Fruit fly (Drosophila melanogaster) whole organism, embryonic: ENCODE data around the gene CG31525.

Experiments used
- Abd-B ChIP-seq: fragments of 200-800 bp; sonication (Bioruptor generic); optimal IDR thresholded peaks from 2 replicates; lab custom pipeline; 2018; ENCODE audit warnings: missing biosample characterization, mild to moderate bottlenecking, missing genetic modification characterization, moderate library complexity
- CG10267 ChIP-seq: fragments of 200-800 bp; sonication (Bioruptor generic); optimal IDR thresholded peaks from 2 replicates; lab custom pipeline; 2018; ENCODE audit warnings: missing biosample characterization, mild to moderate bottlenecking, missing genetic modification characterization, moderate library complexity
- CG11085 ChIP-seq: fragments of 200-800 bp; sonication (Bioruptor generic); IDR thresholded peaks from 2 replicates; pipeline ENCODE4 v1.3.6; 2022; ENCODE audit warnings: missing biosample characterization, missing genetic modification characterization
- CG11695 ChIP-seq: fragments of 200-800 bp; sonication (Bioruptor generic); IDR thresholded peaks from 3 replicates; pipeline ENCODE4 v1.3.6; 2022; ENCODE audit warnings: missing biosample characterization, missing genetic modification characterization
- CG12071 ChIP-seq: fragments of 200-800 bp; sonication (Bioruptor generic); optimal IDR thresholded peaks from 3 replicates; lab custom pipeline; 2018; ENCODE audit warnings: missing biosample characterization, mild to moderate bottlenecking, missing genetic modification characterization
- CG13424 ChIP-seq: fragments of 200-800 bp; sonication (Bioruptor generic); optimal IDR thresholded peaks from 2 replicates; lab custom pipeline; 2019; ENCODE audit warnings: missing biosample characterization, mild to moderate bottlenecking, missing genetic modification characterization, moderate library complexity
- CG15073 ChIP-seq: fragments of 200-800 bp; sonication (Bioruptor generic); optimal IDR thresholded peaks from 2 replicates; lab custom pipeline; 2016; ENCODE audit warnings: missing biosample characterization, missing genetic modification characterization
- CG1647 ChIP-seq: fragments of 200-800 bp; sonication (Bioruptor generic); optimal IDR thresholded peaks from 3 replicates; lab custom pipeline; 2016; ENCODE audit warnings: missing biosample characterization, missing genetic modification characterization
- CG17568 ChIP-seq: fragments of 200-800 bp; sonication (Bioruptor generic); optimal IDR thresholded peaks from 2 replicates; lab custom pipeline; 2018; ENCODE audit warnings: missing biosample characterization, mild to moderate bottlenecking, missing genetic modification characterization, moderate library complexity
- CG1832 ChIP-seq: fragments of 200-800 bp; sonication (Bioruptor generic); optimal IDR thresholded peaks from 2 replicates; lab custom pipeline; 2017; ENCODE audit warnings: missing biosample characterization, mild to moderate bottlenecking, missing genetic modification characterization, inconsistent platforms
- CG30020 ChIP-seq: fragments of 200-800 bp; optimal IDR thresholded peaks from 2 replicates; lab custom pipeline; 2019; ENCODE audit warnings: missing biosample characterization, mild to moderate bottlenecking, missing genetic modification characterization, moderate library complexity
- CG31441 ChIP-seq: fragments of 200-800 bp; sonication (Bioruptor generic); IDR thresholded peaks from 2 replicates; pipeline ENCODE4 v1.3.6; 2022; ENCODE audit warnings: missing biosample characterization, missing genetic modification characterization
- CG3163 ChIP-seq: fragments of 200-800 bp; sonication (Bioruptor generic); optimal IDR thresholded peaks from 3 replicates; lab custom pipeline; 2016; ENCODE audit warnings: missing biosample characterization, missing genetic modification characterization
- CG32767 ChIP-seq: fragments of 200-800 bp; sonication (Bioruptor generic); IDR thresholded peaks from 2 replicates; pipeline ENCODE4 v1.3.6; 2022; ENCODE audit warnings: missing biosample characterization, missing genetic modification characterization
- CG4328 ChIP-seq: fragments of 200-800 bp; sonication (Bioruptor generic); optimal IDR thresholded peaks from 3 replicates; lab custom pipeline; 2017; ENCODE audit warnings: missing biosample characterization, missing genetic modification reagents, missing genetic modification characterization
- CG4360 ChIP-seq: fragments of 200-800 bp; sonication (Bioruptor generic); IDR thresholded peaks from 2 replicates; pipeline ENCODE4 v1.3.6; 2022; ENCODE audit warnings: missing biosample characterization, missing genetic modification characterization
- CG4820 ChIP-seq: fragments of 200-800 bp; sonication (Bioruptor generic); optimal IDR thresholded peaks from 3 replicates; lab custom pipeline; 2016; ENCODE audit warnings: missing biosample characterization, missing genetic modification characterization
- CG7745 ChIP-seq: fragments of 200-800 bp; sonication (Bioruptor generic); optimal IDR thresholded peaks from 2 replicates; lab custom pipeline; 2018; ENCODE audit warnings: missing biosample characterization, mild to moderate bottlenecking, missing genetic modification characterization, moderate library complexity
- CG7839 ChIP-seq: fragments of 200-800 bp; sonication (Bioruptor generic); optimal IDR thresholded peaks from 3 replicates; lab custom pipeline; 2018; ENCODE audit warnings: missing biosample characterization, mild to moderate bottlenecking, missing genetic modification characterization, moderate library complexity
- CG8765 ChIP-seq: fragments of 200-800 bp; sonication (Bioruptor generic); IDR thresholded peaks from 2 replicates; pipeline ENCODE4 v1.3.6; 2022; ENCODE audit warnings: missing biosample characterization, missing genetic modification characterization
- CG8924 ChIP-seq: fragments of 200-800 bp; optimal IDR thresholded peaks from 3 replicates; lab custom pipeline; 2019; ENCODE audit warnings: missing biosample characterization, mild to moderate bottlenecking, missing genetic modification characterization, moderate library complexity
- CG8944 ChIP-seq: fragments of 200-800 bp; sonication (Bioruptor generic); optimal IDR thresholded peaks from 3 replicates; lab custom pipeline; 2016; ENCODE audit warnings: missing biosample characterization, missing genetic modification characterization
- CG9727 ChIP-seq: fragments of 200-800 bp; sonication (Bioruptor generic); optimal IDR thresholded peaks from 3 replicates; lab custom pipeline; 2017; ENCODE audit warnings: missing biosample characterization, mild to moderate bottlenecking, missing genetic modification characterization
- HLH54F ChIP-seq: fragments of 200-800 bp; sonication (Bioruptor generic); optimal IDR thresholded peaks from 3 replicates; lab custom pipeline; 2016; ENCODE audit warnings: missing biosample characterization, missing genetic modification characterization
- MTF-1 ChIP-seq: fragments of 200-800 bp; sonication (Bioruptor generic); optimal IDR thresholded peaks from 2 replicates; lab custom pipeline; 2018; ENCODE audit warnings: missing biosample characterization, mild to moderate bottlenecking, missing genetic modification characterization, borderline replicate concordance
- Meics ChIP-seq: fragments of 200-800 bp; sonication (Bioruptor generic); optimal IDR thresholded peaks from 2 replicates; lab custom pipeline; 2017; ENCODE audit warnings: missing biosample characterization, mild to moderate bottlenecking, missing genetic modification characterization
- Nf-YA ChIP-seq: fragments of 200-800 bp; sonication (Bioruptor generic); IDR thresholded peaks from 2 replicates; pipeline ENCODE4 v1.3.6; 2022; ENCODE audit warnings: missing biosample characterization, missing genetic modification characterization
- TFAM ChIP-seq: fragments of 200-800 bp; sonication (Bioruptor generic); optimal IDR thresholded peaks from 2 replicates; lab custom pipeline; 2017; ENCODE audit warnings: missing biosample characterization, missing genetic modification characterization, inconsistent platforms
- cas ChIP-seq: fragments of 200-800 bp; sonication (Bioruptor generic); IDR thresholded peaks from 2 replicates; pipeline ENCODE4 v1.3.6; 2022; ENCODE audit warnings: missing biosample characterization, missing genetic modification characterization
- cato ChIP-seq: fragments of 200-800 bp; sonication (Bioruptor generic); optimal IDR thresholded peaks from 2 replicates; lab custom pipeline; 2016; ENCODE audit warnings: missing biosample characterization, missing genetic modification characterization, borderline replicate concordance
- caup ChIP-seq: fragments of 200-800 bp; sonication (Bioruptor generic); optimal IDR thresholded peaks from 3 replicates; lab custom pipeline; 2017; ENCODE audit warnings: missing biosample characterization, mild to moderate bottlenecking, missing genetic modification characterization, moderate library complexity; ENCODE audit not compliant: severe bottlenecking
- danr ChIP-seq: fragments of 200-800 bp; sonication (Bioruptor generic); IDR thresholded peaks from 2 replicates; pipeline ENCODE4 v1.3.6; 2022; ENCODE audit warnings: missing biosample characterization, missing genetic modification characterization
- eyg ChIP-seq: fragments of 200-800 bp; sonication (Bioruptor generic); optimal IDR thresholded peaks from 3 replicates; lab custom pipeline; 2016; ENCODE audit warnings: missing biosample characterization, missing genetic modification characterization
- hkb ChIP-seq, 2 experiments: fragments of 200-800 bp in 1 of 2; fragments of >200 bp in 1 of 2; sonication (Bioruptor generic) in 1 of 2; IDR thresholded peaks in 1 of 2; optimal IDR thresholded peaks in 1 of 2; 2 replicates each; pipeline versions ENCODE4 v1.3.6 to Lab custom; 2017 to 2022; ENCODE audit warnings: missing biosample characterization in 1 of 2, missing genetic modification characterization in 1 of 2
- hth ChIP-seq: fragments of >200 bp; optimal IDR thresholded peaks from 2 replicates; lab custom pipeline; 2017; ENCODE audit warnings: inconsistent platforms
- kay ChIP-seq: fragments of 200-800 bp; sonication (Bioruptor generic); optimal IDR thresholded peaks from 2 replicates; lab custom pipeline; 2016; ENCODE audit warnings: missing biosample characterization, missing genetic modification characterization
- lov ChIP-seq, 2 experiments: fragments of 200-800 bp in 1 of 2; fragments of >200 bp in 1 of 2; sonication (Bioruptor generic) in 1 of 2; IDR thresholded peaks in 1 of 2; optimal IDR thresholded peaks in 1 of 2; 2 replicates in 1 of 2; 3 replicates in 1 of 2; pipeline versions ENCODE4 v1.3.6 to Lab custom; 2017 to 2022; ENCODE audit warnings: missing biosample characterization in 1 of 2, missing genetic modification characterization in 1 of 2
- mld ChIP-seq: fragments of 200-800 bp; sonication (Bioruptor generic); IDR thresholded peaks from 3 replicates; pipeline ENCODE4 v1.3.6; 2022; ENCODE audit warnings: missing biosample characterization, missing genetic modification characterization; ENCODE audit not compliant: partially characterized antibody
- nerfin-2 ChIP-seq: fragments of 200-800 bp; sonication (Bioruptor generic); IDR thresholded peaks from 2 replicates; pipeline ENCODE4 v1.3.6; 2022; ENCODE audit warnings: missing biosample characterization, missing genetic modification characterization; ENCODE audit not compliant: partially characterized antibody
- phol ChIP-seq: fragments of 200-800 bp; sonication (Bioruptor generic); optimal IDR thresholded peaks from 3 replicates; lab custom pipeline; 2018; ENCODE audit warnings: missing biosample characterization, mild to moderate bottlenecking, missing genetic modification characterization, moderate library complexity
- repo ChIP-seq: fragments of 200-800 bp; sonication (Bioruptor generic); optimal IDR thresholded peaks from 2 replicates; lab custom pipeline; 2016; ENCODE audit warnings: missing biosample characterization, missing genetic modification characterization
- sens ChIP-seq: fragments of 200-800 bp; sonication (Bioruptor generic); peaks from one replicate; lab custom pipeline; 2016; ENCODE audit warnings: missing biosample characterization, missing genetic modification characterization
- sr ChIP-seq: fragments of 200-800 bp; sonication (Bioruptor generic); IDR thresholded peaks from 3 replicates; pipeline ENCODE4 v1.3.6; 2022; ENCODE audit warnings: missing biosample characterization, missing genetic modification characterization
- stwl ChIP-seq: fragments of 200-800 bp; sonication (Bioruptor generic); optimal IDR thresholded peaks from 3 replicates; lab custom pipeline; 2018; ENCODE audit warnings: missing biosample characterization, mild to moderate bottlenecking, missing genetic modification characterization, moderate library complexity
- tll ChIP-seq, 2 experiments: fragments of 200-800 bp in 1 of 2; fragments of >200 bp in 1 of 2; sonication (Bioruptor generic) in 1 of 2; optimal IDR thresholded peaks; 2 replicates each; lab custom pipeline; 2017 to 2019; ENCODE audit warnings: missing biosample characterization in 2 of 2, missing genetic modification characterization in 2 of 2, mild to moderate bottlenecking in 1 of 2, moderate library complexity in 1 of 2
- usp ChIP-seq: fragments of >200 bp; optimal IDR thresholded peaks from 2 replicates; lab custom pipeline; 2017; ENCODE audit warnings: missing biosample characterization, missing genetic modification characterization
- zen2 ChIP-seq: fragments of 200-800 bp; sonication (Bioruptor generic); IDR thresholded peaks from 3 replicates; pipeline ENCODE4 v1.3.6; 2022; ENCODE audit warnings: missing biosample characterization, missing genetic modification characterization; ENCODE audit not compliant: partially characterized antibody

Gene CG31525

DNA sequence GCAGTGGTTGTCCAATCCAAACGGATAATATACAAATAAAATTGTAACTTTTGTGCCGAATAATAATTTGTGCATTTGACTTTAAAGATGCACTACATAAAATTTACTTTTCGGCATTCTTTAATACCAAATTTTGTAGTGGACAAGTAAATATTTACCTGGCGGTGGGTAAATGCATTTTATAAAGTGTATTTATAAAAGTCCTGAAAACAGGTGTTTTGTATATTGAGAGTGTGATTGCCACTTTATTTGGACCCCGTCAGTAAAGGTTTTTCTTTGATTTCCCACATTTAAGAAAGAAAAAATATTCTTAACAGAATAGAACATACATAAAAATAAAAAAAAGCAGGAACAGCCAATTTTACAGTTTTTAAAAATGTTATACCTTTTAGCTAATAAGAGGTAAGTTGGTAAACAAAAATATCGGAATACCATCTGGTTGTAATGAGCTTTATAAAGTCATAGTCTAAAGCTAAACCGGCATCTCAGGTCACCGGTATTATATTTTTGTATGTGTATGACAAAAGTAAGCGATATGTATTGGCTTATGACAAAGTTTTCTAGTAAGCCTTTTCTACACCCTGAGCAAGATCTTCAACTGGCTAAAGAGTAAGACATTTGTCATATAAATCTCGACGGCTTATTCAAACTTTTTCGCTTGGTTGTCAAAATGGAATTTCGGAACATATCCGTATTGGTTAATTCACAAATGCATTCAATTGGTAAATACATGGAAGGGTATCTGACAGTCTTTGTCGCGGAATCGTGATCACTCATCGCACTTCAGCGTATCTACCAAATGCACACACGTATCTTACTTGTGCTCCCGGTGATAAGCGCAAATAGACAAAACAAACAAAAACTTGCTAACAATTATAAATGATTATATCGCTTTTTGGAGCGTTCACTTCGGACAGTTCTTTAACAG lies 31.9 kb upstream of the CG31525 start (continued):
- TF ChIP-seq Meics (GFP tag; lab: Kevin White, UChicago) (peak; percentile 88), CG4328 (GFP tag; lab: Kevin White, UChicago) (peak; percentile 17), CG9727 (GFP tag; lab: Kevin White, UChicago) (peak; percentile 82), CG17568 (GFP tag; lab: Kevin White, UChicago) (peak; percentile 74), CG1647 (GFP tag; lab: Kevin White, UChicago) (peak; percentile 82), CG4820 (GFP tag; lab: Kevin White, UChicago) (peak; percentile 84), hth (lab: Kevin White, UChicago) (no peak), Nf-YA (GFP tag; lab: Robert Waterston, UW) (peak; percentile 74), lov (optimal IDR thresholded peaks at IDR 0.05; lab: Kevin White, UChicago) (no peak), lov (GFP tag; IDR thresholded peaks at IDR 0.05; lab: Robert Waterston, UW) (peak; percentile 88; the same call in 2 of the 3 replicates), usp (GFP tag; lab: Kevin White, UChicago) (no peak), CG8765 (GFP tag; lab: Robert Waterston, UW) (peak; percentile 23; the same call in 1 of the 2 replicates), CG32767 (GFP tag; lab: Robert Waterston, UW) (peak; percentile 83), TFAM (GFP tag; lab: Kevin White, UChicago) (no peak), phol (tag; lab: Kevin White, UChicago) (peak; percentile 86), CG7839 (tag; lab: Kevin White, UChicago) (peak; percentile 94), sr (GFP tag; lab: Robert Waterston, UW) (peak; percentile 58; the same call in 1 of the 3 replicates), repo (peak; percentile 85), tll (GFP tag; optimal IDR thresholded peaks at IDR 0.05; lab: Kevin White, UChicago) (no peak), cas (peak; percentile 66; the same call in 1 of the 2 replicates), HLH54F (GFP tag; lab: Kevin White, UChicago) (peak; percentile 88), CG30020 (peak; percentile 14), sens (peak; percentile 95), CG15073 (GFP tag; lab: Kevin White, UChicago) (no peak), Abd-B (GFP tag; lab: Kevin White, UChicago) (peak; percentile 71), mld (GFP tag; lab: Robert Waterston, UW) (no peak), CG12071 (GFP tag; lab: Kevin White, UChicago) (peak; percentile 89), CG11695 (GFP tag; lab: Robert Waterston, UW) (peak; percentile 91), CG3163 (peak; percentile 62), CG7745 (tag; lab: Kevin White, UChicago) (no peak), CG31441 (GFP tag; lab: Robert Waterston, UW) (peak; percentile 91), nerfin-2 (GFP tag; lab: Robert Waterston, UW) (no peak), caup (peak; percentile 87), stwl (tag; lab: Kevin White, UChicago) (no peak), CG11085 (peak; percentile 58), CG8944 (GFP tag; lab: Kevin White, UChicago) (peak; percentile 87), CG4360 (no peak), hkb (optimal IDR thresholded peaks at IDR 0.05; lab: Kevin White, UChicago) (no peak), hkb (GFP tag; IDR thresholded peaks at IDR 0.05; lab: Robert Waterston, UW) (peak; percentile 94), zen2 (no peak), CG13424 (peak; percentile 84), cato (GFP tag; lab: Kevin White, UChicago) (peak; percentile 62), CG10267 (tag; lab: Kevin White, UChicago) (peak; percentile 77), CG1832 (GFP tag; lab: Kevin White, UChicago) (no peak), kay (GFP tag; lab: Kevin White, UChicago) (peak; percentile 76), danr (GFP tag; lab: Robert Waterston, UW) (peak; percentile 67), CG8924 (peak; percentile 91), eyg (peak; percentile 85), MTF-1 (GFP tag; lab: Kevin White, UChicago) (peak; percentile 45)
